Fruit fly (Drosophila melanogaster): Measurements from ENCODE around the gene p38a.
A peak's percentile ranks its signal among the peaks of the same experiment; 100 is the strongest.

The p38a gene

DNA sequence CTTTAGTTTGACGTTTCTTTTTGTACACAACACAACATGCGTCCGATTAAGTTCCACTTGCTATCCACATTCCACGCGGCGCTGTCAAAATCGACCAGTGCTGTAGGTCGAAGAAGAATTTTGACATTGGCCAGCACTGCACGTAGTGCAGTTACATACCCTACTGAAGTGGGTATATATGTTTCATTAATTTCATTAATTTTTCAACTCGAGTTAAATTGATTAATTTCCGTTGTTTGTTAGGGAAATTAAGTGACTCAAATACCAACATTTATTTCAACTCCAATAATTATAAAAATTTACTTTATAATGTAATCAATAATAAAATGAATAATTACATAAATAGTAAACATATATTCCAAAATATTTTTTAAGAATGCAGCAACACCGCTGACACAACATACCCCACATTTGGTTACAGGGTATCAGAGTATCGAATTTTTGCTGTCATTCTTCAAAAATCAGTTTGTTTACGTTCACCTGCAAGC, 43.2 kb downstream of the p38a start, which contains the start of the genes eIF4EHP and CG18428 (continued):
- TF ChIP-seq Fer2 (tag; optimal IDR thresholded peaks at IDR 0.05) (peak; percentile 100), zen2 (GFP tag; IDR thresholded peaks at IDR 0.05; ENCODE audit: partially characterized antibody) (no peak), sim (GFP tag; IDR thresholded peaks at IDR 0.05) (no peak), CG9727 (GFP tag; optimal IDR thresholded peaks at IDR 0.05) (peak; percentile 100), CG12219 (GFP tag; optimal IDR thresholded peaks at IDR 0.05) (peak; percentile 97), H15 (GFP tag; IDR thresholded peaks at IDR 0.05) (no peak), croc (GFP tag; conservative IDR thresholded peaks at IDR 0.05) (peak; percentile 99), CG1602 (GFP tag; optimal IDR thresholded peaks at IDR 0.05) (peak; percentile 99), ase (GFP tag; IDR thresholded peaks at IDR 0.05) (no peak; the same call in 1 of the 3 replicates), az2 (GFP tag; optimal IDR thresholded peaks at IDR 0.05) (peak; percentile 98), Opbp (GFP tag; IDR thresholded peaks at IDR 0.05; ENCODE audit: partially characterized antibody) (no peak), fru (optimal IDR thresholded peaks at IDR 0.05) (no peak), slp2 (GFP tag; optimal IDR thresholded peaks at IDR 0.05) (peak; percentile 81), exex (tag; optimal IDR thresholded peaks at IDR 0.05) (peak; percentile 98), klu (GFP tag; IDR thresholded peaks at IDR 0.05) (no peak; the same call in 1 of the 2 replicates), stwl (tag; optimal IDR thresholded peaks at IDR 0.05) (peak; percentile 88), CG12155 (GFP tag; optimal IDR thresholded peaks at IDR 0.05) (peak; percentile 97), pb (GFP tag; optimal IDR thresholded peaks at IDR 0.05) (peak; percentile 76), Oaz (GFP tag; IDR thresholded peaks at IDR 0.05) (no peak; the same call in none of the 2 replicates), CG31224 (GFP tag; IDR thresholded peaks at IDR 0.05) (no peak), jigr1 (GFP tag; IDR thresholded peaks at IDR 0.05) (no peak; the same call in 2 of the 3 replicates), CG16779 (GFP tag; IDR thresholded peaks at IDR 0.05) (no peak), CG33557 (GFP tag; optimal IDR thresholded peaks at IDR 0.05) (peak; percentile 100), tap (tag; optimal IDR thresholded peaks at IDR 0.05) (peak; percentile 99), Eip74EF (GFP tag; optimal IDR thresholded peaks at IDR 0.05) (peak in 1 of 2 experiments; percentile 99), tx (GFP tag; optimal IDR thresholded peaks at IDR 0.05) (peak; percentile 69), NFAT (GFP tag; IDR thresholded peaks at IDR 0.05) (peak; percentile 98), cwo (GFP tag; optimal IDR thresholded peaks at IDR 0.05) (peak; percentile 98), CG1647 (GFP tag; optimal IDR thresholded peaks at IDR 0.05) (peak; percentile 87), dimm (GFP tag; IDR thresholded peaks at IDR 0.05) (no peak), CG8388 (GFP tag; optimal IDR thresholded peaks at IDR 0.05) (peak; percentile 98), CTCF (GFP tag; optimal IDR thresholded peaks at IDR 0.05) (peak; percentile 76), crol (GFP tag; IDR thresholded peaks at IDR 0.05) (no peak), Jarid2 (GFP tag; optimal IDR thresholded peaks at IDR 0.05) (peak; percentile 91), Nf-YC (tag; optimal IDR thresholded peaks at IDR 0.05) (peak; percentile 95), Gug (GFP tag; IDR thresholded peaks at IDR 0.05) (peak; percentile 96), Hmx (GFP tag; optimal IDR thresholded peaks at IDR 0.05) (peak; percentile 76), crc (GFP tag; optimal IDR thresholded peaks at IDR 0.05) (peak; percentile 79), gem (tag; optimal IDR thresholded peaks at IDR 0.05) (peak; percentile 100), Rfx (GFP tag; IDR thresholded peaks at IDR 0.05) (no peak), lilli (GFP tag; optimal IDR thresholded peaks at IDR 0.05) (peak; percentile 97), insv (GFP tag; optimal IDR thresholded peaks at IDR 0.05) (peak in 1 of 2 experiments; percentile 88), hkb (optimal IDR thresholded peaks at IDR 0.05) (no peak), hkb (GFP tag; IDR thresholded peaks at IDR 0.05) (no peak), fd96Cb (tag; optimal IDR thresholded peaks at IDR 0.05) (peak; percentile 99), Bgb (GFP tag; IDR thresholded peaks at IDR 0.05; ENCODE audit: partially characterized antibody) (no peak), inv (GFP tag; IDR thresholded peaks at IDR 0.05; ENCODE audit: partially characterized antibody) (no peak), CG10209 (GFP tag; optimal IDR thresholded peaks at IDR 0.05) (peak; percentile 99), CG4360 (GFP tag; IDR thresholded peaks at IDR 0.05) (no peak), ro (GFP tag; IDR thresholded peaks at IDR 0.05) (no peak), CG7372 (GFP tag; IDR thresholded peaks at IDR 0.05) (no peak), Elba2 (GFP tag; optimal IDR thresholded peaks at IDR 0.05) (peak; percentile 73)
